Worm (Caenorhabditis elegans) whole organism, dauer: ENCODE results near the gene H10E21.4.

ENCODE experiments used
- unc-62 ChIP-seq: sonication (generic microtip); optimal IDR thresholded peaks from 2 replicates; lab custom pipeline; 2017; ENCODE audit warnings: missing biosample characterization, missing genetic modification reagents, missing genetic modification characterization

Gene H10E21.4

ce11 chrIII:19509-19908 is at the start of gene H10E21.4:
H10E21.4 (minus strand) TSS chrIII:19675.
- no peak for TF ChIP-seq unc-62 (GFP tag; lab: Kevin White, UChicago)

- TF ChIP-seq unc-62 (GFP tag; lab: Kevin White, UChicago): no peak
Measured at ce11 chrIII:67025-67424, 47.5 kb upstream of the H10E21.4 start.

ce11 chrIII:66160-66559 is 46.7 kb upstream of the H10E21.4 start, which contains the start of gene pck-1:
pck-1 (minus strand) TSS chrIII:66260.
- no peak for TF ChIP-seq unc-62 (GFP tag; lab: Kevin White, UChicago)

- TF ChIP-seq unc-62 (GFP tag; lab: Kevin White, UChicago): no peak
Measured at ce11 chrIII:65626-65937, 46.1 kb upstream of the H10E21.4 start.

ce11 chrIII:64747-65625 is 45.5 kb upstream of the H10E21.4 start:
- TF ChIP-seq unc-62 (GFP tag; lab: Kevin White, UChicago): no peak

- no peak for TF ChIP-seq unc-62 (GFP tag; lab: Kevin White, UChicago)
Measured at ce11 chrIII:63584-64316, 44.3 kb upstream of the H10E21.4 start.

- no peak for TF ChIP-seq unc-62 (GFP tag; lab: Kevin White, UChicago)
Measured at ce11 chrIII:62383-62873, 43.0 kb upstream of the H10E21.4 start.

ce11 chrIII:61045-61444 is 41.6 kb upstream of the H10E21.4 start, which contains the start of gene btb-5:
btb-5 (minus strand) TSS chrIII:61145.
- no peak for TF ChIP-seq unc-62 (GFP tag; lab: Kevin White, UChicago)

- no peak for TF ChIP-seq unc-62 (GFP tag; lab: Kevin White, UChicago)
Measured at ce11 chrIII:53696-54095, 34.2 kb upstream of the H10E21.4 start.

ce11 chrIII:51622-52021 is 32.1 kb upstream of the H10E21.4 start:
- no peak for TF ChIP-seq unc-62 (GFP tag; lab: Kevin White, UChicago)

ce11 chrIII:50418-50817 is 30.9 kb upstream of the H10E21.4 start:
- TF ChIP-seq unc-62 (GFP tag; lab: Kevin White, UChicago): no peak

ce11 chrIII:49064-49463 is 29.6 kb upstream of the H10E21.4 start:
- TF ChIP-seq unc-62 (GFP tag; lab: Kevin White, UChicago): no peak

- TF ChIP-seq unc-62 (GFP tag; lab: Kevin White, UChicago): no peak
Measured at ce11 chrIII:48329-48728, 28.9 kb upstream of the H10E21.4 start.

- no peak for TF ChIP-seq unc-62 (GFP tag; lab: Kevin White, UChicago)
Measured at ce11 chrIII:42725-43124, 23.2 kb upstream of the H10E21.4 start.

ce11 chrIII:41484-41883 is 22.0 kb upstream of the H10E21.4 start:
- no peak for TF ChIP-seq unc-62 (GFP tag; lab: Kevin White, UChicago)

- no peak for TF ChIP-seq unc-62 (GFP tag; lab: Kevin White, UChicago)
Measured at ce11 chrIII:40580-41113, 21.2 kb upstream of the H10E21.4 start, which contains the start of gene col-88. col-88 (plus strand) TSS chrIII:41063.
